Worm (Caenorhabditis elegans) whole organism, L4 larva: ENCODE measurements around the gene R03E9.2.

ENCODE experiments used
- D1046.2 ChIP-seq: fragments of 200-800 bp; sonication (Bioruptor generic); IDR thresholded peaks from 2 replicates; pipeline ENCODE4 v1.3.6; 2022; ENCODE audit warnings: missing genetic modification characterization, missing compliant biosample characterization
- R02D3.7 ChIP-seq: fragments of 150-350 bp; sonication (generic microtip); optimal IDR thresholded peaks from 3 replicates; lab custom pipeline; 2014; ENCODE audit warnings: missing biosample characterization, missing genetic modification characterization
- T20F7.1 ChIP-seq: fragments of 200-800 bp; sonication (Bioruptor generic); optimal IDR thresholded peaks from 2 replicates; lab custom pipeline; 2018; ENCODE audit warnings: mild to moderate bottlenecking, missing genetic modification characterization, missing compliant biosample characterization
- T26A8.4 ChIP-seq: fragments of 200-800 bp; sonication (Bioruptor generic); IDR thresholded peaks from 2 replicates; pipeline ENCODE4 v1.3.6; 2022; ENCODE audit warnings: missing genetic modification characterization, missing compliant biosample characterization
- Y105C5A.15 ChIP-seq: fragments of 200-800 bp; sonication (Bioruptor generic); IDR thresholded peaks from 2 replicates; pipeline ENCODE4 v1.3.6; 2022; ENCODE audit warnings: missing genetic modification characterization, missing compliant biosample characterization
- Y48G9A.11 ChIP-seq: fragments of 200-800 bp; sonication (Bioruptor generic); IDR thresholded peaks from 2 replicates; pipeline ENCODE4 v1.3.6; 2022; ENCODE audit warnings: missing genetic modification reagents, missing genetic modification characterization, missing compliant biosample characterization
- Y5F2A.4 ChIP-seq: fragments of 200-800 bp; sonication (Bioruptor generic); optimal IDR thresholded peaks from 2 replicates; lab custom pipeline; 2018; ENCODE audit warnings: mild to moderate bottlenecking, missing genetic modification characterization, missing compliant biosample characterization
- ZK337.2 ChIP-seq: fragments of 200-800 bp; sonication (Bioruptor generic); IDR thresholded peaks from 2 replicates; pipeline ENCODE4 v1.3.6; 2022; ENCODE audit warnings: missing genetic modification reagents, missing genetic modification characterization, missing compliant biosample characterization
- aha-1 ChIP-seq: fragments of 150-350 bp; peaks from one replicate; lab custom pipeline; 2014; ENCODE audit warnings: missing biosample characterization, missing genetic modification characterization
- aly-2 ChIP-seq: sonication (generic microtip); optimal IDR thresholded peaks from 2 replicates; lab custom pipeline; 2018; ENCODE audit warnings: missing biosample characterization, missing genetic modification characterization
- ama-1 ChIP-seq: fragments of 150-350 bp; optimal IDR thresholded peaks from 2 replicates; lab custom pipeline; 2014; ENCODE audit warnings: inconsistent platforms, mixed read lengths
- arid-1 ChIP-seq: fragments of 200-800 bp; sonication (Bioruptor generic); conservative IDR thresholded peaks from 2 replicates; pipeline ENCODE4 v1.3.6; 2022; ENCODE audit warnings: missing genetic modification reagents, missing genetic modification characterization, missing compliant biosample characterization
- ceh-20 ChIP-seq: fragments of 200-800 bp; sonication (Bioruptor generic); IDR thresholded peaks from 2 replicates; pipeline ENCODE4 v1.3.6; 2022; ENCODE audit warnings: missing genetic modification reagents, missing genetic modification characterization, missing compliant biosample characterization
- ceh-44 ChIP-seq: fragments of 200-800 bp; sonication (Bioruptor generic); IDR thresholded peaks from 2 replicates; pipeline ENCODE4 v1.3.6; 2022; ENCODE audit warnings: missing genetic modification reagents, missing genetic modification characterization, missing compliant biosample characterization
- ces-1 ChIP-seq: fragments of 150-350 bp; sonication (generic microtip); optimal IDR thresholded peaks from 4 replicates; lab custom pipeline; 2014; ENCODE audit warnings: missing biosample characterization, missing genetic modification reagents, missing genetic modification characterization
- cey-2 ChIP-seq: sonication (generic microtip); optimal IDR thresholded peaks from 3 replicates; lab custom pipeline; 2017; ENCODE audit warnings: missing genetic modification characterization, mild to moderate bottlenecking, missing compliant biosample characterization, antibody characterized with exemption, borderline replicate concordance; ENCODE audit not compliant: insufficient read depth
- ctbp-1 ChIP-seq: fragments of 200-800 bp; sonication (Bioruptor generic); IDR thresholded peaks from 2 replicates; pipeline ENCODE4 v1.3.6; 2022; ENCODE audit warnings: missing genetic modification reagents, missing genetic modification characterization, missing compliant biosample characterization
- daf-19 ChIP-seq: fragments of 200-800 bp; sonication (Bioruptor generic); conservative IDR thresholded peaks from 2 replicates; pipeline ENCODE4 v1.3.6; 2022; ENCODE audit warnings: missing genetic modification characterization, missing compliant biosample characterization
- dve-1 ChIP-seq: sonication (generic microtip); optimal IDR thresholded peaks from 2 replicates; lab custom pipeline; 2017; ENCODE audit warnings: antibody characterized with exemption, mild to moderate bottlenecking, missing genetic modification characterization, missing compliant biosample characterization; ENCODE audit not compliant: insufficient read depth
- egl-43 ChIP-seq: fragments of 200-800 bp; sonication (Bioruptor generic); IDR thresholded peaks from 2 replicates; pipeline ENCODE4 v1.3.6; 2022; ENCODE audit warnings: missing genetic modification reagents, missing genetic modification characterization, missing compliant biosample characterization
- fkh-10 ChIP-seq: fragments of 150-350 bp; optimal IDR thresholded peaks from 2 replicates; lab custom pipeline; 2014; ENCODE audit warnings: missing biosample characterization, missing genetic modification reagents, missing genetic modification characterization
- hlh-30 ChIP-seq: sonication (generic microtip); optimal IDR thresholded peaks from 2 replicates; lab custom pipeline; 2017; ENCODE audit warnings: antibody characterized with exemption, mild to moderate bottlenecking, missing genetic modification characterization, missing compliant biosample characterization; ENCODE audit not compliant: insufficient read depth
- hmg-1.1 ChIP-seq: fragments of 200-800 bp; sonication (Bioruptor generic); IDR thresholded peaks from 2 replicates; pipeline ENCODE4 v1.3.6; 2022; ENCODE audit warnings: missing genetic modification reagents, missing genetic modification characterization, missing compliant biosample characterization
- lin-29 ChIP-seq: fragments of 200-800 bp; sonication (Bioruptor generic); IDR thresholded peaks from 2 replicates; pipeline ENCODE4 v1.3.6; 2022; ENCODE audit warnings: missing genetic modification reagents, missing genetic modification characterization, missing compliant biosample characterization
- lin-38 ChIP-seq: fragments of 200-800 bp; sonication (Bioruptor generic); IDR thresholded peaks from 2 replicates; pipeline ENCODE4 v1.3.6; 2022; ENCODE audit warnings: missing genetic modification reagents, missing genetic modification characterization, missing compliant biosample characterization
- lin-39 ChIP-seq: fragments of 150-350 bp; optimal IDR thresholded peaks from 2 replicates; lab custom pipeline; 2014; ENCODE audit warnings: missing biosample characterization, missing genetic modification reagents, missing genetic modification characterization
- mdt-29 ChIP-seq: fragments of 200-800 bp; sonication (Bioruptor generic); IDR thresholded peaks from 2 replicates; pipeline ENCODE4 v1.3.6; 2022; ENCODE audit warnings: missing genetic modification reagents, missing genetic modification characterization, missing compliant biosample characterization
- mes-2 ChIP-seq: sonication (generic microtip); optimal IDR thresholded peaks from 2 replicates; lab custom pipeline; 2016; ENCODE audit warnings: missing genotype, mild to moderate bottlenecking, missing genetic modification characterization, missing compliant biosample characterization; ENCODE audit not compliant: poor library complexity, severe bottlenecking
- nhr-111 ChIP-seq: fragments of 200-800 bp; sonication (Bioruptor generic); optimal IDR thresholded peaks from 2 replicates; lab custom pipeline; 2018; ENCODE audit warnings: mild to moderate bottlenecking, missing genetic modification characterization, missing compliant biosample characterization
- php-3 ChIP-seq: fragments of 200-800 bp; sonication (Bioruptor generic); IDR thresholded peaks from 2 replicates; pipeline ENCODE4 v1.3.6; 2022; ENCODE audit warnings: missing genetic modification reagents, missing genetic modification characterization, missing compliant biosample characterization
- sdz-12 ChIP-seq: fragments of 200-800 bp; sonication (Bioruptor generic); optimal IDR thresholded peaks from 2 replicates; lab custom pipeline; 2018; ENCODE audit warnings: mild to moderate bottlenecking, missing genetic modification characterization, missing compliant biosample characterization
- skn-1 ChIP-seq: fragments of 150-350 bp; optimal IDR thresholded peaks from 2 replicates; lab custom pipeline; 2014; ENCODE audit warnings: missing biosample characterization, missing genetic modification characterization
- snpc-4 ChIP-seq: fragments of 150-350 bp; optimal IDR thresholded peaks from 2 replicates; lab custom pipeline; 2014; ENCODE audit warnings: missing biosample characterization, missing genetic modification characterization
- spr-1 ChIP-seq: sonication (generic microtip); optimal IDR thresholded peaks from 2 replicates; lab custom pipeline; 2016; ENCODE audit warnings: mild to moderate bottlenecking, missing genetic modification characterization, missing compliant biosample characterization
- unc-130 ChIP-seq: sonication (generic microtip); optimal IDR thresholded peaks from 2 replicates; lab custom pipeline; 2016; ENCODE audit warnings: missing genetic modification reagents, missing genetic modification characterization, missing compliant biosample characterization
- unc-62 ChIP-seq, 3 experiments: fragments of 150-350 bp in 1 of 3; sonication (generic microtip); optimal IDR thresholded peaks in 2 of 3; peaks in 1 of 3; 1 replicate in 1 of 3; 2 replicates in 2 of 3; lab custom pipeline; 2014 to 2017; ENCODE audit warnings: missing biosample characterization in 3 of 3, missing genetic modification characterization in 3 of 3, missing genetic modification reagents in 3 of 3, missing genotype in 1 of 3
- vab-7 ChIP-seq: fragments of 200-800 bp; sonication (Bioruptor generic); IDR thresholded peaks from 2 replicates; pipeline ENCODE4 v1.3.6; 2022; ENCODE audit warnings: missing genetic modification reagents, missing genetic modification characterization, missing compliant biosample characterization
- zag-1 ChIP-seq: fragments of 150-350 bp; optimal IDR thresholded peaks from 2 replicates; lab custom pipeline; 2014; ENCODE audit warnings: missing biosample characterization, missing genetic modification characterization
- zfp-3 ChIP-seq: fragments of 200-800 bp; sonication (Bioruptor generic); conservative IDR thresholded peaks from 2 replicates; pipeline ENCODE4 v1.3.6; 2022; ENCODE audit warnings: missing genetic modification reagents, missing genetic modification characterization, missing compliant biosample characterization
- zip-2 ChIP-seq: fragments of 150-350 bp; optimal IDR thresholded peaks from 2 replicates; lab custom pipeline; 2014; ENCODE audit warnings: missing biosample characterization, missing genetic modification characterization

R03E9.2 gene

DNA sequence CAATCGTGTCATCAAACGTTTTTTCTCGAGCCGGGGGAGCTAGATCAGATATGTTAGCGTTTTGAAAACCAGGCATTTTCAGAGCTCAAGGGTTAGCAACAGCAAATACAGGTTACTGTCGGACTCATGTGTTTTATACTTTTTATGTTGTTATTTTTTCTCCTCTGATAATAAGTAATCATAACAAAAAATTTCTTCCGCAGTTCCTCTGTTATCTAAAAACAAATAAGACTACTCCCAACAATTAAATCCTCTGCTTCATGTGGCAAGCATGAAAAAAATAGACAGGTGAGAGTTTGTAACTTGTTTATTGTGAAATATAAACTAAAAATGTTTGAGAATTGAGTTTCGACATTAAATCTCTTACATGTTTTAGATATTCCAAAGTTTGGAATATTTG, 14.5 kb downstream of the R03E9.2 start, which contains the start of gene smf-2:
smf-2 (minus strand) TSS at position 101 of the 400 bp plus-strand sequence.
- TF ChIP-seq mdt-29 (GFP tag; lab: Robert Waterston, UW) (no peak), arid-1 (no peak), ceh-44 (GFP tag; lab: Robert Waterston, UW) (no peak), snpc-4 (tag; lab: Kevin White, UChicago) (no peak), zip-2 (tag; lab: Kevin White, UChicago) (no peak), zfp-3 (GFP tag; lab: Robert Waterston, UW) (no peak), Y105C5A.15 (GFP tag; lab: Robert Waterston, UW) (no peak), T26A8.4 (GFP tag; lab: Robert Waterston, UW) (no peak), lin-38 (GFP tag; lab: Robert Waterston, UW) (no peak), dve-1 (tag; lab: Kevin White, UChicago) (no peak), fkh-10 (GFP tag; lab: Kevin White, UChicago) (no peak), ZK337.2 (GFP tag; lab: Robert Waterston, UW) (no peak), D1046.2 (GFP tag; lab: Robert Waterston, UW) (no peak)

DNA sequence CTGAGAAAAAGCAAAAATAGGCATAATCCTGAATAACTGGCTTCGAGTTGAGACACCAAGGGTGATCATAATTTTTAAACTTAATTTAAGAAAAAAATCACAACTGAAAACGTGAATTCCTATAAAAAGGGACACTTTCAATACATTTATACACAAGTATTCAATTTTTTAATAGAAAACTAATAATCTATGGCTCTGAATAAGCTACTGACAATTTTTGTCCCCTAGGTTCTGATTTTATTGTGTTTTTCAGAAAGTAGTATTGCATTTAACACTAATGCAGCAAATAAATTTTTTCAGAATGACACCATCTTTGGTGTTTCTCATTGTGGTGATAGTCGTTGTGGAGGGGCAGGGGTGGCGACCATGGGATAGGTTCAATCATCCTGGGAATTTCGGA, 19.8 kb downstream of the R03E9.2 start, which contains the start of gene nas-11:
nas-11 (plus strand) TSS at position 301 of the 400 bp plus-strand sequence.
- TF ChIP-seq T26A8.4 (GFP tag; lab: Robert Waterston, UW) (no peak), Y5F2A.4 (no peak), lin-39 (tag; lab: Kevin White, UChicago) (no peak), sdz-12 (no peak), aha-1 (tag; lab: Kevin White, UChicago) (peak; percentile 9)

DNA sequence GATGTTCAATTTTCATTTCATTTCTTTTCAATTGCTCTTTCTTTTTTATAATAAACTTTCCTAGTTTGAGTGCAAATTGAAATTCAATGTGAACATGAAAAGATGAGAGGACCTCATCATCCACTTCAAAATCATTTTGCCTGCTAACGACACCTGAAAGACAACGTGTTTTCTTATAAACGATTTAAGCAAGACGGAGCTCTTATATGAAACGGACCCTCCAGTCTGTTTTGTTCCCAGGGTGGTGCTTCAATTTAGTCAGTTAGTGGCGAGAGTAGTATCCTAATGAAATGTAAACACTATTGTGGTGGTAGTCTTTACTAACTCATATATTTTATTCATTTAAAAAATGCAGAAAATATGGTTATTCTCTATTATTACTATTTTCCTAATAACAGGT, 23.9 kb downstream of the R03E9.2 start, which contains the start of gene acr-3:
acr-3 (plus strand) TSS at position 301 of the 400 bp plus-strand sequence.
- TF ChIP-seq T20F7.1 (no peak), T26A8.4 (GFP tag; lab: Robert Waterston, UW) (no peak), spr-1 (no peak)

DNA sequence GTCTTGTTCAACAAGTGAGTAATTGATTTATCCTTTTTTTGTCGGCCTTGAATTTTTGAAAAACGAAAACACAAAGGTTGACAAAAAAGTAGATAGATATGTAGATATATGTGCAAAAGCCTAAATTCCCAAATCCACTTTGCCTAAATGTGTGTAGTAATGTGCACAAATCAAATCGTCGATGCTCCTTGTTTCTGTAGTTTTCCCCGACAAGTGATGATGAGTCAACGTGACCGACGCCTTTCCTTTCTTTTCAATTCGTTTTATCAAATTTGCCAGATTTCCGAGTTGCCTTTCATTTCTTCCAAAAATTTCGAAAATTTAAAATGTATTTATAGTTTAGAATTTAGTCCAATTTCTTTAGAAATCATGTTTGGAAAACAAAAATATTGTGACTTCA, 27.9 kb downstream of the R03E9.2 start:
- no peak for TF ChIP-seq zag-1 (tag; lab: Kevin White, UChicago)
- peak in 1 of 2 experiments; percentile 37 for TF ChIP-seq unc-62 (GFP tag; optimal IDR thresholded peaks at IDR 0.05 in 1 of 2; lab: Kevin White, UChicago)
- no peak for TF ChIP-seq unc-62 (tag; optimal IDR thresholded peaks at IDR 0.05; lab: Kevin White, UChicago)
- peak; percentile 49; the same call in 1 of the 2 replicates for TF ChIP-seq ctbp-1
- peak; percentile 94 for TF ChIP-seq fkh-10 (GFP tag; lab: Kevin White, UChicago)
- peak; percentile 78 for TF ChIP-seq ces-1 (GFP tag; lab: Kevin White, UChicago)
- TF ChIP-seq egl-43 = no peak

DNA sequence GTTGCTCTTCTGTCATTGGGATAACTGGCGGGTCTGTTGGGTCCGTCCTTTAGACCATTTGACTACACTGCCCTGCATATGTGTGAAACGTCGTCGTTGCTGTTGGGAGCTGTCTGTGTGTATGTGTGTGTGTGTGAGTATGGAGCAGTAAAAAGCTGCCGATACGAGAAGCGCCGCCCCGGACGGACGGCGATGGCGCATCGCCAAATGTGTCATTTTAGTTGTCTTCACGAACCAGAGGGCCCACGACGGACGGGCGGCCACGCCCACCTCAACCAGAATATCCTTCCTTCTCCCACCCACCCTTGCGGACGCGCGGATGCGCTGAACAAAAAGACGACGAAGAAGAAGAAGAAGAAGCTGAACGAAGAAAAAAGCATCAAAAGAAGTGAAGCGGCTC, 30.9 kb downstream of the R03E9.2 start, which contains the start of gene acr-2:
acr-2 (plus strand) TSS at position 301 of the 400 bp plus-strand sequence.
- TF ChIP-seq php-3 (no peak), lin-39 (tag; lab: Kevin White, UChicago) (no peak), ceh-44 (GFP tag; lab: Robert Waterston, UW) (peak; percentile 24; the same call in 1 of the 2 replicates), egl-43 (no peak), ama-1 (lab: Kevin White, UChicago) (no peak), nhr-111 (no peak), mes-2 (tag; lab: Kevin White, UChicago) (no peak), R02D3.7 (tag; lab: Kevin White, UChicago) (no peak), mdt-29 (GFP tag; lab: Robert Waterston, UW) (no peak), D1046.2 (GFP tag; lab: Robert Waterston, UW) (no peak), sdz-12 (no peak), aly-2 (no peak), lin-29 (GFP tag; lab: Robert Waterston, UW) (no peak), hmg-1.1 (GFP tag; lab: Robert Waterston, UW) (peak; percentile 48), ctbp-1 (0 out of 2 replicates have a peak, but pooled peaks have one; percentile 30), spr-1 (no peak), unc-130 (GFP tag; lab: Kevin White, UChicago) (no peak), Y48G9A.11 (GFP tag; lab: Robert Waterston, UW) (no peak), cey-2 (tag; lab: Kevin White, UChicago) (no peak), vab-7 (GFP tag; lab: Robert Waterston, UW) (no peak), daf-19 (GFP tag; lab: Robert Waterston, UW) (no peak), ZK337.2 (GFP tag; lab: Robert Waterston, UW) (no peak), skn-1 (tag; lab: Kevin White, UChicago) (no peak), ceh-20 (GFP tag; lab: Robert Waterston, UW) (no peak), aha-1 (tag; lab: Kevin White, UChicago) (no peak), hlh-30 (tag; lab: Kevin White, UChicago) (no peak)
